Fruit fly (Drosophila melanogaster) whole organism, pupa: Measurements from ENCODE around the gene Pino.

Experiments used
- CG10348 ChIP-seq: fragments of 200-800 bp; sonication (Bioruptor generic); IDR thresholded peaks from 2 replicates; pipeline ENCODE4 v1.3.6; 2022; ENCODE audit warnings: missing biosample characterization, missing genetic modification characterization
- CG13204 ChIP-seq: fragments of 200-800 bp; sonication (Bioruptor generic); optimal IDR thresholded peaks from 2 replicates; lab custom pipeline; 2018; ENCODE audit warnings: missing biosample characterization, mild to moderate bottlenecking, missing genetic modification characterization, moderate library complexity
- CG4496 ChIP-seq: fragments of 200-800 bp; sonication (Bioruptor generic); IDR thresholded peaks from 3 replicates; pipeline ENCODE4 v1.3.6; 2022; ENCODE audit warnings: missing biosample characterization, missing genetic modification characterization
- CG8159 ChIP-seq: fragments of 200-800 bp; sonication (Bioruptor generic); optimal IDR thresholded peaks from 3 replicates; lab custom pipeline; 2018; ENCODE audit warnings: missing biosample characterization, mild to moderate bottlenecking, missing genetic modification characterization, moderate library complexity
- D1 ChIP-seq: fragments of 200-800 bp; sonication (Bioruptor generic); optimal IDR thresholded peaks from 2 replicates; lab custom pipeline; 2018; ENCODE audit warnings: missing biosample characterization, mild to moderate bottlenecking, missing genetic modification characterization, moderate library complexity
- EcR ChIP-seq: fragments of 200-800 bp; sonication (Bioruptor generic); optimal IDR thresholded peaks from 3 replicates; lab custom pipeline; 2019; ENCODE audit warnings: missing biosample characterization, missing genetic modification characterization, mild to moderate bottlenecking, moderate library complexity, missing genetic modification reagents
- Ets98B ChIP-seq: fragments of 200-800 bp; sonication (Bioruptor generic); IDR thresholded peaks from 2 replicates; pipeline ENCODE4 v1.3.6; 2022; ENCODE audit warnings: missing biosample characterization, missing genetic modification characterization
- Pif1B ChIP-seq: fragments of 200-800 bp; sonication (Bioruptor generic); optimal IDR thresholded peaks from 3 replicates; lab custom pipeline; 2016; ENCODE audit warnings: missing biosample characterization, missing genetic modification characterization

- peak; percentile 70 for TF ChIP-seq Pif1B (GFP tag; lab: Kevin White, UChicago)
- no peak for TF ChIP-seq D1
- TF ChIP-seq CG8159 = peak; percentile 71
- TF ChIP-seq Ets98B (GFP tag; lab: Robert Waterston, UW) = peak; percentile 58
- peak; percentile 45; the same call in 1 of the 2 replicates for TF ChIP-seq CG10348 (GFP tag; lab: Robert Waterston, UW)
- TF ChIP-seq EcR (GFP tag; lab: Kevin White, UChicago) = peak; percentile 78
- TF ChIP-seq CG4496 = peak; percentile 80
- no peak for TF ChIP-seq CG13204 (GFP tag; lab: Kevin White, UChicago)
These were observed 9.6 kb downstream of the Pino start for dm6 chr2L:1118880-1119809.
